Worm (Caenorhabditis elegans) whole organism, L1 larva: ENCODE measurements around the gene C44B7.5.

ENCODE experiments used
- mdl-1 ChIP-seq, 2 experiments: fragments of 150-350 bp; optimal IDR thresholded peaks; 2 replicates each; lab custom pipeline; 2014 to 2017; ENCODE audit warnings: missing biosample characterization in 2 of 2, missing genetic modification characterization in 2 of 2, inconsistent platforms in 1 of 2
- pax-3 ChIP-seq: fragments of 200-800 bp; sonication (Bioruptor generic); optimal IDR thresholded peaks from 2 replicates; lab custom pipeline; 2018; ENCODE audit warnings: mild to moderate bottlenecking, missing genetic modification characterization, moderate library complexity, missing compliant biosample characterization
- unc-62 ChIP-seq: fragments of 150-350 bp; optimal IDR thresholded peaks from 2 replicates; lab custom pipeline; 2014; ENCODE audit warnings: missing biosample characterization, missing genetic modification reagents, missing genetic modification characterization
- zag-1 ChIP-seq: fragments of 150-350 bp; optimal IDR thresholded peaks from 2 replicates; lab custom pipeline; 2014; ENCODE audit warnings: missing biosample characterization, missing genetic modification characterization
- ztf-4 ChIP-seq: fragments of 150-350 bp; optimal IDR thresholded peaks from 2 replicates; lab custom pipeline; 2014; ENCODE audit warnings: missing biosample characterization, missing genetic modification characterization

ce11 chrII:6917710-6918109 is 45.3 kb upstream of the C44B7.5 start, which contains the start of gene B0252.11:
- TF ChIP-seq zag-1 (tag; lab: Kevin White, UChicago) (no peak), pax-3 (tag; lab: Kevin White, UChicago) (no peak), ztf-4 (tag; lab: Kevin White, UChicago) (no peak), mdl-1 (tag; optimal IDR thresholded peaks at IDR 0.05; lab: Kevin White, UChicago) (no peak), unc-62 (GFP tag; lab: Kevin White, UChicago) (no peak)
